Fruit fly (Drosophila melanogaster): ENCODE measurements around the gene CG18417.

Gene CG18417

DNA sequence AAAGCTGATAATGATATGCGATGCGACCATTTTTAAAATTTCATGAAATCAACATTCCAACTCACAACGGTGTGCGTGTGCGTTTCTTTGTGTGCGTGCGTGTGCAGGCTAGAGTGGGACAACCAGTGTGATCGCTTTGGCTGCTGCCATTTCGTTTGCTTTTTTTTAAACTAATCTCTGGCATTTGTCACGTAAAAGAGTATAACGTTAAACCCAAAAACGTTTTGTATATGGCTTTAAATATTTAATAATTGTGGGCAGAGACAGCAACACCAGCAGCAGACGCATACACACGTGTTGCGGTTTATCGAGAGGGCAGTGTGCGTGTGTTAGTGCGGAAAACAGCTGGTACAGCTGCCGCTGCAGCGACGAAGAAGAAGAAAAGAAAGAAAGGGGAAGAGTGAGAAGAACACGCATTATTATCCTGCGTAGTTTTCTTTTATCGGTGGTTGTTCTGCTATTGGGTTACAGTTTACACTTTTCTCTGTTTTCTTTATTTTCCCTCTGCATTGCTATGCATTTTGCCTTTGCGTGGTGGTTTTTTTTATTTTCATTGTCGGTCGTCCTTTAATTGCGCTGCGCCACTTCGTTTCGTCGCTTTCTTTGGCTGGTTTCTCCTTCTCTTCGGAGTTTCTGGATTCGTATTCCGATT is 29.5 kb upstream of the CG18417 start (continued):
- TF ChIP-seq ttk (GFP tag; IDR thresholded peaks at IDR 0.05) (no peak), CG7357 (GFP tag; IDR thresholded peaks at IDR 0.05) (no peak), so (GFP tag; IDR thresholded peaks at IDR 0.05) (peak; percentile 31; the same call in 1 of the 3 replicates), ssp (GFP tag; IDR thresholded peaks at IDR 0.05) (no peak), jumu (GFP tag; optimal IDR thresholded peaks at IDR 0.05) (no peak), Dll (GFP tag; IDR thresholded peaks at IDR 0.05; ENCODE audit: partially characterized antibody) (0 out of 4 replicates have a peak, but pooled peaks have one; percentile 21), sens (GFP tag) (peak; percentile 53), CG34422 (GFP tag; IDR thresholded peaks at IDR 0.05) (peak; percentile 50; the same call in 1 of the 3 replicates), sug (tag; optimal IDR thresholded peaks at IDR 0.05) (peak; percentile 1), Nf-YC (tag; optimal IDR thresholded peaks at IDR 0.05) (peak; percentile 26), nau (GFP tag; optimal IDR thresholded peaks at IDR 0.05) (no peak), nmo (GFP tag; optimal IDR thresholded peaks at IDR 0.05) (peak; percentile 45), CkIIα-i1 (GFP tag; IDR thresholded peaks at IDR 0.05) (no peak), scrt (GFP tag; optimal IDR thresholded peaks at IDR 0.05) (peak; percentile 64), p53 (GFP tag; optimal IDR thresholded peaks at IDR 0.05) (no peak), dimm (GFP tag; IDR thresholded peaks at IDR 0.05) (no peak), CG15073 (GFP tag; optimal IDR thresholded peaks at IDR 0.05) (no peak), Ravus (GFP tag; IDR thresholded peaks at IDR 0.05) (no peak), lola (GFP tag; optimal IDR thresholded peaks at IDR 0.05) (peak in 1 of 3 experiments; percentile 18), cg (GFP tag; optimal IDR thresholded peaks at IDR 0.05) (peak; percentile 99), CG18764 (GFP tag; optimal IDR thresholded peaks at IDR 0.05) (no peak), run (tag; optimal IDR thresholded peaks at IDR 0.05) (peak; percentile 88), NFAT (GFP tag; IDR thresholded peaks at IDR 0.05) (no peak), CG15601 (tag; optimal IDR thresholded peaks at IDR 0.05) (no peak), Bgb (GFP tag; IDR thresholded peaks at IDR 0.05; ENCODE audit: partially characterized antibody) (peak; percentile 14; the same call in 1 of the 2 replicates), YL-1 (GFP tag; optimal IDR thresholded peaks at IDR 0.05) (peak; percentile 93), CG9437 (GFP tag; optimal IDR thresholded peaks at IDR 0.05) (peak; percentile 93), Hand (GFP tag; optimal IDR thresholded peaks at IDR 0.05) (no peak), MTF-1 (GFP tag; optimal IDR thresholded peaks at IDR 0.05; ENCODE audit: borderline replicate concordance) (no peak), Dref (GFP tag; IDR thresholded peaks at IDR 0.05) (no peak), lab (GFP tag; optimal IDR thresholded peaks at IDR 0.05) (peak; percentile 18), CG17385 (GFP tag; optimal IDR thresholded peaks at IDR 0.05) (peak; percentile 95), Usf (GFP tag; optimal IDR thresholded peaks at IDR 0.05) (no peak), CG13287 (GFP tag; IDR thresholded peaks at IDR 0.05; ENCODE audit: partially characterized antibody) (peak; percentile 21; the same call in 1 of the 2 replicates), Dp (GFP tag; optimal IDR thresholded peaks at IDR 0.05) (no peak), CG1602 (GFP tag; optimal IDR thresholded peaks at IDR 0.05) (no peak), exex (tag; optimal IDR thresholded peaks at IDR 0.05) (peak; percentile 5), CG16863 (GFP tag; optimal IDR thresholded peaks at IDR 0.05) (no peak), stc (GFP tag; IDR thresholded peaks at IDR 0.05) (no peak), CG6791 (GFP tag; IDR thresholded peaks at IDR 0.05; ENCODE audit: partially characterized antibody) (0 out of 3 replicates have a peak, but pooled peaks have one; percentile 26), Meics (GFP tag; optimal IDR thresholded peaks at IDR 0.05) (no peak), CG42726 (GFP tag; IDR thresholded peaks at IDR 0.05; ENCODE audit: partially characterized antibody) (no peak), nom (GFP tag; optimal IDR thresholded peaks at IDR 0.05) (peak; percentile 21), crp (GFP tag; optimal IDR thresholded peaks at IDR 0.05) (peak; percentile 36 to 83), pzg (GFP tag; optimal IDR thresholded peaks at IDR 0.05) (peak; percentile 12), slbo (GFP tag; IDR thresholded peaks at IDR 0.05) (no peak), unpg (GFP tag; optimal IDR thresholded peaks at IDR 0.05) (no peak), da (GFP tag; optimal IDR thresholded peaks at IDR 0.05) (peak; percentile 47)

All from whole organism, embryonic.